Fruit fly (Drosophila melanogaster) whole organism, adult: Measurements from ENCODE around the gene aspr.

Experiments used
- CG11617 ChIP-seq: fragments of 200-800 bp; sonication (Bioruptor generic); optimal IDR thresholded peaks from 2 replicates; lab custom pipeline; 2017; ENCODE audit warnings: mild to moderate bottlenecking, missing biosample characterization, missing genetic modification reagents, missing genetic modification characterization
- CG12768 ChIP-seq: fragments of 200-800 bp; sonication (Bioruptor generic); optimal IDR thresholded peaks from 2 replicates; lab custom pipeline; 2017; ENCODE audit warnings: missing biosample characterization, missing genetic modification characterization, mild to moderate bottlenecking, moderate library complexity, missing genetic modification reagents
- CG14711 ChIP-seq: fragments of 200-800 bp; sonication (Bioruptor generic); optimal IDR thresholded peaks from 2 replicates; lab custom pipeline; 2018; ENCODE audit warnings: missing biosample characterization, mild to moderate bottlenecking, missing genetic modification characterization, moderate library complexity
- CG1620 ChIP-seq: fragments of 200-800 bp; sonication (Bioruptor generic); optimal IDR thresholded peaks from 2 replicates; lab custom pipeline; 2016; ENCODE audit warnings: missing biosample characterization, missing genetic modification characterization
- CG33017 ChIP-seq: fragments of 200-800 bp; sonication (Bioruptor generic); optimal IDR thresholded peaks from 2 replicates; lab custom pipeline; 2018; ENCODE audit warnings: missing biosample characterization, mild to moderate bottlenecking, missing genetic modification characterization, moderate library complexity
- CG5204 ChIP-seq: fragments of 200-800 bp; sonication (Bioruptor generic); optimal IDR thresholded peaks from 2 replicates; lab custom pipeline; 2016; ENCODE audit warnings: missing biosample characterization, missing genetic modification characterization
- CG7045 ChIP-seq: fragments of 200-800 bp; sonication (Bioruptor generic); optimal IDR thresholded peaks from 2 replicates; lab custom pipeline; 2017; ENCODE audit warnings: missing biosample characterization, mild to moderate bottlenecking, missing genetic modification characterization
- CG7101 ChIP-seq: fragments of 200-800 bp; sonication (Bioruptor generic); optimal IDR thresholded peaks from 2 replicates; lab custom pipeline; 2018; ENCODE audit warnings: missing biosample characterization, mild to moderate bottlenecking, missing genetic modification characterization, moderate library complexity
- Clk ChIP-seq: fragments of 200-800 bp; sonication (Bioruptor generic); optimal IDR thresholded peaks from 2 replicates; lab custom pipeline; 2017; ENCODE audit warnings: missing biosample characterization, missing genetic modification characterization
- Crg-1 ChIP-seq: fragments of 200-800 bp; sonication (Bioruptor generic); optimal IDR thresholded peaks from 2 replicates; lab custom pipeline; 2016; ENCODE audit warnings: missing biosample characterization, missing genetic modification characterization
- Hr96 ChIP-seq: fragments of 200-800 bp; sonication (Bioruptor generic); optimal IDR thresholded peaks from 2 replicates; lab custom pipeline; 2016; ENCODE audit warnings: missing biosample characterization, missing genetic modification characterization
- Mnt ChIP-seq: fragments of 200-800 bp; sonication (Bioruptor generic); optimal IDR thresholded peaks from 2 replicates; lab custom pipeline; 2016; ENCODE audit warnings: missing biosample characterization, mild to moderate bottlenecking, missing genetic modification characterization
- bab1 ChIP-seq: fragments of 200-800 bp; sonication (Bioruptor generic); optimal IDR thresholded peaks from 3 replicates; lab custom pipeline; 2019; ENCODE audit warnings: missing biosample characterization, mild to moderate bottlenecking, missing genetic modification characterization, moderate library complexity
- cic ChIP-seq: fragments of 200-800 bp; sonication (Bioruptor generic); optimal IDR thresholded peaks from 2 replicates; lab custom pipeline; 2017; ENCODE audit warnings: missing biosample characterization, mild to moderate bottlenecking, missing genetic modification characterization, moderate library complexity
- cnc ChIP-seq, 2 experiments: fragments of >200 bp; optimal IDR thresholded peaks; 2 replicates each; lab custom pipeline; 2017
- kay ChIP-seq: fragments of 200-800 bp; sonication (Bioruptor generic); peaks from one replicate; lab custom pipeline; 2016; ENCODE audit warnings: missing biosample characterization, missing genetic modification characterization, borderline replicate concordance
- ovo ChIP-seq: fragments of 200-800 bp; sonication (Bioruptor generic); optimal IDR thresholded peaks from 2 replicates; lab custom pipeline; 2016; ENCODE audit warnings: missing biosample characterization, missing genetic modification characterization
- pad ChIP-seq: fragments of 200-800 bp; sonication (Bioruptor generic); optimal IDR thresholded peaks from 3 replicates; lab custom pipeline; 2017; ENCODE audit warnings: missing biosample characterization, missing genetic modification characterization, mild to moderate bottlenecking, moderate library complexity, missing genetic modification reagents
- tj ChIP-seq: fragments of 200-800 bp; sonication (Bioruptor generic); optimal IDR thresholded peaks from 3 replicates; lab custom pipeline; 2017; ENCODE audit warnings: missing biosample characterization, mild to moderate bottlenecking, missing genetic modification characterization, moderate library complexity
- toe ChIP-seq: fragments of 200-800 bp; sonication (Bioruptor generic); optimal IDR thresholded peaks from 2 replicates; lab custom pipeline; 2016; ENCODE audit warnings: missing biosample characterization, missing genetic modification characterization

Gene aspr

DNA sequence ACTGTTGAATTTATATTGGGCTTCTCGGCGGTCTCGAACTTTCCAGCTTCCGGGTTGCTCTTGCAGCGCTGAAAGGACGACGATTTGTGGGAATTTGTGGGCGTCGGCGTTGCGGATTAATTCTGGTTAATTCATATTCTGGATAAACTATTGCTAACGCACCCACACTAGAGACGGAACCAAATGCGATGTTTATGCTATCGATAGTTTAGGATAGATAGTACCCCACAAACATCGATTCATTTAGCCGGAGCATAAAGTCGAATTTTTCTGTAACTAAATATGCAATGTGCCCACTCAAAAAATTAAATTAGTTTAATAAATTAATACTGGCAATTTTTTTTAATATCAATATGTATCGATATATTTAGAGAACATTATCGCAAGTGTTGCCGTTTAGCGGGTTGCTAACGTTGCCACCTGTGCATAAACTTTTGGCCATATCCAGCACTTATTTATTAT, 11.8 kb downstream of the aspr start, which contains the start of gene Rab35:
Gene Rab35, minus strand, starts transcription at position 194 of the 462 bp plus-strand sequence.
- TF ChIP-seq bab1 (peak; percentile 2), toe (peak; percentile 50), Clk (no peak), CG7045 (GFP tag; lab: Kevin White, UChicago) (no peak), Crg-1 (GFP tag; lab: Kevin White, UChicago) (peak; percentile 30), pad (GFP tag; lab: Kevin White, UChicago) (peak; percentile 35), Hr96 (no peak), CG7101 (tag; lab: Kevin White, UChicago) (peak; percentile 5), Mnt (GFP tag; lab: Kevin White, UChicago) (peak; percentile 14), CG1620 (GFP tag; lab: Kevin White, UChicago) (peak; percentile 74), CG5204 (GFP tag; lab: Kevin White, UChicago) (peak; percentile 17), CG11617 (GFP tag; lab: Kevin White, UChicago) (no peak), CG33017 (tag; lab: Kevin White, UChicago) (no peak), CG14711 (tag; lab: Kevin White, UChicago) (peak; percentile 9), ovo (GFP tag; lab: Kevin White, UChicago) (no peak), cnc (optimal IDR thresholded peaks at IDR 0.05; lab: Kevin White, UChicago) (no peak)

DNA sequence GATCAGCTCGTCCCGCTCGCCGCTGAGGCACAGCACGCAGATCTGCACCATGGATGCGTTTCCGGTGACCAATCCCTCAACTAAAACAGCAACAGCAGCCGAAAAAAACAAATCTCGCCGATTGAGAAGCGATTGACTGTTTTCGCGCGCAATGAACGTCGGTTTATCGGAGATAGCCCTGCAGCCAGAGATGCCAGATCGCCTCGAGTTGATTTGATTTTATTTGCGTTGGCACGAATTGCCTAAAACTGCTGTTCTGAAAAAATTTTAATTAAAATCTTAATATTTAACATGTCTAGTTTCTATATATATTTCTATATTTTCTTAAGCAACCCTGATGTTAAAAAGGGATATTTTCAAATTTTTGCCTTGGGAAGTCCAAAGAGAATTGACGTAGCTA, 14.7 kb downstream of the aspr start:
- TF ChIP-seq cnc (optimal IDR thresholded peaks at IDR 0.05; lab: Kevin White, UChicago) = no peak
- no peak for TF ChIP-seq bab1
- no peak for TF ChIP-seq Mnt (GFP tag; lab: Kevin White, UChicago)
- TF ChIP-seq cic (GFP tag; lab: Kevin White, UChicago) = no peak
- no peak for TF ChIP-seq CG12768 (GFP tag; lab: Kevin White, UChicago)
- no peak for TF ChIP-seq CG11617 (GFP tag; lab: Kevin White, UChicago)
- no peak for TF ChIP-seq toe
- TF ChIP-seq kay (GFP tag; lab: Kevin White, UChicago) = no peak
- TF ChIP-seq tj (GFP tag; lab: Kevin White, UChicago) = no peak
- TF ChIP-seq CG1620 (GFP tag; lab: Kevin White, UChicago) = no peak
- TF ChIP-seq CG33017 (tag; lab: Kevin White, UChicago) = no peak
- TF ChIP-seq Crg-1 (GFP tag; lab: Kevin White, UChicago) = no peak
- TF ChIP-seq Clk = no peak

DNA sequence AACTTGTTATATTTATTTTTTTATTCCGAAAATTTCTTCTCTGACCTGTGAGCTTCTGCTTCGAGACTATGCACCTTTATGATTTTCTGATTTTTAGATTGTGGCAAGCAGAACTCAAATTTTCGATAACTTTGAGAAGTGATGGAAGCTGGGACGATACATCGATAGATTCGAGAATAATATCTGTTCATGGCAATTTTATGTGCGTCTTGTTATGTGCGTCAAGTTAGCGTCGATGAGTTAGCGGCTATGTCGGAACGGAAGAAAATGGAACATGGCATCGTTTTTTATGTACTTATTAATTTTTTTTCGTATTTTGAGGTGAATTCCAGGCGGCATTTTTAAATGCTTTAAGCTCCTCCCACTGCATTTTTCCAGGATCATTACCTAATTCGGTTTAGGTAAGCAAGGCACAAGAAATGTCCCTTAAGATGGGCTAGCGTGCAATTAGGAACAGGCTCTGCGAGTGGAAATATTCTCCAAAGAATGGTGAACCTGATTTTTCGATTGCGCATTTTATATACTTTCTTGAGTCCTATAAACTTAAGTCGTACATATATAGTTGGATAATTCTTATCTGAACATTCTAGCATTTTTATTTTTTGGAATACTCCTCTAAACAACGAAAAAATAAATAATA, 18.0 kb downstream of the aspr start, which contains the start of gene Phf7:
Gene Phf7, minus strand, starts transcription at position 58 of the 640 bp plus-strand sequence.
- no peak for TF ChIP-seq CG7101 (tag; lab: Kevin White, UChicago)
- no peak for TF ChIP-seq bab1
- no peak for TF ChIP-seq toe

DNA sequence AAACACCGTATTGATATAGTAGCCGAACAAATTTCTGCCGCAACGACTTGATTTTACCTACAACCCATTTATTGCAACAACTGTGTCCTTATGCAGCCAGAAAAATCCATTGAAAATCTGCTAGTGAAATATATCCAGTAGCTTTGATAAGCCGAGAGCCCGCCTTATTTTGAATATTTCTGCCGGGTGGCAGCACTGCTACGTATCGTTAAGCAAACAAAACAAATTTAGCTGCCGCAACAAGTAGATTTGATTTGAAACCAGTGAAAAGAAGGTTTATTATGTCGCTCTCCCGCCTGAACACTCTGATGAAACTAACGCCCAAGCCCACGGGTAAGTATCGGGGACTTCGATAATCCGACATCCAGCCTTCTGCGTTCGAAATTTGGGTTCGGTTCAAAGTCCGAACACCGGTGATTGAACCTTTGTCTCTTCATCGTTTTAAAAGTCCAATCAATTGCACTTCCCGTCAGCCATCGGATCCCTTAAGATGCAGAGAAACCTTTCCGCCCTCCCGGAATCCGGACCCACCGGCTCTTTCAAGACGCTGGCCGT, 18.6 kb downstream of the aspr start, which contains the start of gene CG9577:
Gene CG9577, plus strand, starts transcription at position 190 of the 555 bp plus-strand sequence.
- peak; percentile 9 for TF ChIP-seq bab1
- TF ChIP-seq CG12768 (GFP tag; lab: Kevin White, UChicago) = peak; percentile 47
- TF ChIP-seq pad (GFP tag; lab: Kevin White, UChicago) = no peak
- TF ChIP-seq Hr96 = peak; percentile 9

DNA sequence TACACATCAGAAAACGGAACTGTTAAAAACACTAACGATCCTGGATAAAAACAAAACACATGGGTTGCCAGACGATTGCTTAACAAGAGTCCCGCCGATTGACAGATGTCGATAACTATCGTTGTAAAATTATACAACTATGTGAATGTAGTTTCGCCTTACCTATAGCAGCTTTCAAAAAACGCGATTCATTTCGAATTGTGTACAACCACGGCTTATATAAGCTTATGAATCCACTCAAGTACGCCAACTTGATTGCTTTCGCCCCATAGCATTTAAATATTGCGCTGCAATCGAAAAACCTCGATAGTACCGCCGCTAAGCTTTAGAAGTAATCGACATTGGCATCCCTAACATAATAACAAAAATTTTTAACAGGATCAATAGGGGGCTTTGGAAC, 22.0 kb downstream of the aspr start, which contains the start of the genes CG9581 and CG9578:
Gene CG9581, minus strand, starts transcription at position 84 of the 400 bp plus-strand sequence.
Gene CG9578, plus strand, starts transcription at position 325 of the 400 bp plus-strand sequence.
- TF ChIP-seq kay (GFP tag; lab: Kevin White, UChicago) = no peak
- peak; percentile 76 for TF ChIP-seq toe
- TF ChIP-seq tj (GFP tag; lab: Kevin White, UChicago) = no peak
- TF ChIP-seq CG7101 (tag; lab: Kevin White, UChicago) = peak; percentile 25
- TF ChIP-seq pad (GFP tag; lab: Kevin White, UChicago) = no peak
- TF ChIP-seq CG1620 (GFP tag; lab: Kevin White, UChicago) = peak; percentile 60
- no peak for TF ChIP-seq CG7045 (GFP tag; lab: Kevin White, UChicago)
- peak; percentile 74 for TF ChIP-seq Crg-1 (GFP tag; lab: Kevin White, UChicago)
- TF ChIP-seq CG33017 (tag; lab: Kevin White, UChicago) = no peak
- TF ChIP-seq cnc (optimal IDR thresholded peaks at IDR 0.05; lab: Kevin White, UChicago) = no peak
- no peak for TF ChIP-seq Clk
- peak; percentile 36 for TF ChIP-seq CG14711 (tag; lab: Kevin White, UChicago)
- TF ChIP-seq CG12768 (GFP tag; lab: Kevin White, UChicago) = peak; percentile 25
- TF ChIP-seq bab1 = peak; percentile 63
- TF ChIP-seq CG11617 (GFP tag; lab: Kevin White, UChicago) = peak; percentile 35
- TF ChIP-seq ovo (GFP tag; lab: Kevin White, UChicago) = peak; percentile 22
- TF ChIP-seq CG5204 (GFP tag; lab: Kevin White, UChicago) = peak; percentile 24
- peak; percentile 57 for TF ChIP-seq Hr96
- peak; percentile 63 for TF ChIP-seq Mnt (GFP tag; lab: Kevin White, UChicago)
- no peak for TF ChIP-seq cic (GFP tag; lab: Kevin White, UChicago)

DNA sequence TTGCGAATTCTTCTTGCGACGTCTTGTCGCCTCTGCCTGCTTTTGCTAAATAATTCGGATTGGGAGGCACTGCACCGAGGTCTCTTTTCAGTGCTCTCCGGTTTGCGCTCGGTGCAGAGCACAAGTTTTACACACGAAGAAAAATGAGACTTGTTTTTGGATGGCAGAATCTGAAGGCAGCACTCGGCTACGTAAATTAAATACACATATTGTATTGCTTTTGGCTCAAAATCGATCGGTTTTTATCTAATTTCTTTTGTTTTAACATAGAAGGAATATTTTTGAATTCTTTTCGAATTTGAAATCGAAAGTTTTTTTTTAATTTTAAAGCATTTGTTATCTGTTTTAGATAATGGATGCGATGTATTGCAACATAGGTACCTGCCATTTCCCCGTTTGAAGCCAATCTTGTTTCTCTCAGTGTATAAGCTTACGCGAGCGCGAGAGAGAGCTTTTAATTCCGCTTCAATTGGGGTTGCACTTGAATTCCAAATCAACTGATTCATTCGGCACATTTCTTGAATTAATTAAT, 25.6 kb downstream of the aspr start, which contains the start of gene AnxB10:
Gene AnxB10, minus strand, starts transcription at position 51 of the 532 bp plus-strand sequence.
- peak; percentile 95 for TF ChIP-seq Hr96
- TF ChIP-seq pad (GFP tag; lab: Kevin White, UChicago) = peak; percentile 86
- peak; percentile 92 for TF ChIP-seq CG5204 (GFP tag; lab: Kevin White, UChicago)
- TF ChIP-seq tj (GFP tag; lab: Kevin White, UChicago) = peak; percentile 79
- peak; percentile 96 for TF ChIP-seq CG11617 (GFP tag; lab: Kevin White, UChicago)
- TF ChIP-seq Crg-1 (GFP tag; lab: Kevin White, UChicago) = peak; percentile 92
- TF ChIP-seq CG14711 (tag; lab: Kevin White, UChicago) = peak; percentile 87
- peak; percentile 90 for TF ChIP-seq ovo (GFP tag; lab: Kevin White, UChicago)
- TF ChIP-seq CG12768 (GFP tag; lab: Kevin White, UChicago) = peak; percentile 89
- TF ChIP-seq Clk = peak; percentile 64
- TF ChIP-seq cnc (optimal IDR thresholded peaks at IDR 0.05; lab: Kevin White, UChicago) = no peak
- peak; percentile 64 for TF ChIP-seq cic (GFP tag; lab: Kevin White, UChicago)
- TF ChIP-seq CG33017 (tag; lab: Kevin White, UChicago) = peak; percentile 85
- peak; percentile 96 for TF ChIP-seq bab1
- TF ChIP-seq kay (GFP tag; lab: Kevin White, UChicago) = peak; percentile 89
- TF ChIP-seq CG1620 (GFP tag; lab: Kevin White, UChicago) = peak; percentile 90
- peak; percentile 93 for TF ChIP-seq CG7045 (GFP tag; lab: Kevin White, UChicago)
- TF ChIP-seq CG7101 (tag; lab: Kevin White, UChicago) = peak; percentile 91
- peak; percentile 89 for TF ChIP-seq toe
- peak; percentile 72 for TF ChIP-seq Mnt (GFP tag; lab: Kevin White, UChicago)
